Fruit fly (Drosophila melanogaster): ENCODE measurements around the gene TM9SF3.
A peak's percentile ranks its signal among the peaks of the same experiment; 100 is the strongest.

The TM9SF3 gene

dm6 chr3L:5580490-5581116, 23.2 kb downstream of the TM9SF3 start:
- peak; percentile 22 for TF ChIP-seq kay (GFP tag; ENCODE audit: borderline replicate concordance)
- TF ChIP-seq Clk (GFP tag; optimal IDR thresholded peaks at IDR 0.05) = no peak

dm6 chr3L:5579762-5580161, 24.0 kb downstream of the TM9SF3 start:
- TF ChIP-seq bab1 (GFP tag; optimal IDR thresholded peaks at IDR 0.05) (no peak), CG1620 (GFP tag; optimal IDR thresholded peaks at IDR 0.05) (no peak), cnc (optimal IDR thresholded peaks at IDR 0.05) (no peak), tj (GFP tag; optimal IDR thresholded peaks at IDR 0.05) (no peak), Mnt (GFP tag; optimal IDR thresholded peaks at IDR 0.05) (no peak), ovo (GFP tag; optimal IDR thresholded peaks at IDR 0.05) (no peak), pad (GFP tag; optimal IDR thresholded peaks at IDR 0.05) (no peak), CG11617 (GFP tag; optimal IDR thresholded peaks at IDR 0.05) (no peak), CG5204 (GFP tag; optimal IDR thresholded peaks at IDR 0.05) (no peak), CG14711 (tag; optimal IDR thresholded peaks at IDR 0.05) (no peak), CG12768 (GFP tag; optimal IDR thresholded peaks at IDR 0.05) (no peak), kay (GFP tag; ENCODE audit: borderline replicate concordance) (no peak), Clk (GFP tag; optimal IDR thresholded peaks at IDR 0.05) (no peak), toe (GFP tag; optimal IDR thresholded peaks at IDR 0.05) (no peak)

dm6 chr3L:5578595-5578994, 25.2 kb downstream of the TM9SF3 start:
- TF ChIP-seq CG1620 (GFP tag; optimal IDR thresholded peaks at IDR 0.05) (no peak), tj (GFP tag; optimal IDR thresholded peaks at IDR 0.05) (no peak), CG11617 (GFP tag; optimal IDR thresholded peaks at IDR 0.05) (no peak), cnc (optimal IDR thresholded peaks at IDR 0.05) (no peak)

dm6 chr3L:5577250-5578138, 26.3 kb downstream of the TM9SF3 start, which contains the start of gene Msr-110:
Gene Msr-110 (minus strand): TSS chr3L:5577348.
- TF ChIP-seq CG33017 (tag; optimal IDR thresholded peaks at IDR 0.05) (peak; percentile 94), Mnt (GFP tag; optimal IDR thresholded peaks at IDR 0.05) (peak; percentile 36), bab1 (GFP tag; optimal IDR thresholded peaks at IDR 0.05) (peak; percentile 88), CG12768 (GFP tag; optimal IDR thresholded peaks at IDR 0.05) (peak; percentile 87), CG1620 (GFP tag; optimal IDR thresholded peaks at IDR 0.05) (peak; percentile 49), CG11617 (GFP tag; optimal IDR thresholded peaks at IDR 0.05) (peak; percentile 77), pad (GFP tag; optimal IDR thresholded peaks at IDR 0.05) (peak; percentile 67), CG7045 (GFP tag; optimal IDR thresholded peaks at IDR 0.05) (peak; percentile 89), cic (GFP tag; optimal IDR thresholded peaks at IDR 0.05) (peak; percentile 62), CG7101 (tag; optimal IDR thresholded peaks at IDR 0.05) (peak; percentile 94), tj (GFP tag; optimal IDR thresholded peaks at IDR 0.05) (peak; percentile 68), toe (GFP tag; optimal IDR thresholded peaks at IDR 0.05) (peak; percentile 81), Crg-1 (GFP tag; optimal IDR thresholded peaks at IDR 0.05) (peak; percentile 51), cnc (optimal IDR thresholded peaks at IDR 0.05) (no peak), Hr96 (GFP tag; optimal IDR thresholded peaks at IDR 0.05) (peak; percentile 45), CG14711 (tag; optimal IDR thresholded peaks at IDR 0.05) (peak; percentile 90), Clk (GFP tag; optimal IDR thresholded peaks at IDR 0.05) (peak; percentile 67), kay (GFP tag; ENCODE audit: borderline replicate concordance) (peak; percentile 55), ovo (GFP tag; optimal IDR thresholded peaks at IDR 0.05) (peak; percentile 52), CG5204 (GFP tag; optimal IDR thresholded peaks at IDR 0.05) (peak; percentile 31)

- no peak for TF ChIP-seq CG14711 (tag; optimal IDR thresholded peaks at IDR 0.05)
- no peak for TF ChIP-seq Hr96 (GFP tag; optimal IDR thresholded peaks at IDR 0.05)
Measured at dm6 chr3L:5576543-5576942, 27.2 kb downstream of the TM9SF3 start.

dm6 chr3L:5575524-5575923, 28.3 kb downstream of the TM9SF3 start:
- TF ChIP-seq Hr96 (GFP tag; optimal IDR thresholded peaks at IDR 0.05) (no peak), kay (GFP tag; ENCODE audit: borderline replicate concordance) (peak; percentile 81)

dm6 chr3L:5571051-5571450, 32.7 kb downstream of the TM9SF3 start:
- no peak for TF ChIP-seq CG12768 (GFP tag; optimal IDR thresholded peaks at IDR 0.05)
- no peak for TF ChIP-seq CG7101 (tag; optimal IDR thresholded peaks at IDR 0.05)
- TF ChIP-seq CG7045 (GFP tag; optimal IDR thresholded peaks at IDR 0.05) = no peak
- TF ChIP-seq toe (GFP tag; optimal IDR thresholded peaks at IDR 0.05) = no peak
- no peak for TF ChIP-seq bab1 (GFP tag; optimal IDR thresholded peaks at IDR 0.05)

All from whole organism, adult.